Worm (Caenorhabditis elegans): ENCODE data around the gene F14F8.9.

ce11 chrV:16674399-16674798 lies 6.0 kb upstream of the F14F8.9 start:
- TF ChIP-seq fkh-10 (GFP tag; optimal IDR thresholded peaks at IDR 0.05) (no peak), pag-3 (tag; optimal IDR thresholded peaks at IDR 0.05; ENCODE audit: borderline replicate concordance, insufficient read depth) (no peak), lin-15B (tag; optimal IDR thresholded peaks at IDR 0.05) (no peak), pqm-1 (tag; optimal IDR thresholded peaks at IDR 0.05) (no peak), unc-62 (GFP tag; optimal IDR thresholded peaks at IDR 0.05) (no peak), lin-13 (GFP tag; optimal IDR thresholded peaks at IDR 0.05) (no peak), efl-1 (optimal IDR thresholded peaks at IDR 0.05) (no peak), efl-1 (GFP tag; optimal IDR thresholded peaks at IDR 0.05 in 1 of 2) (no peak), dpl-1 (GFP tag; optimal IDR thresholded peaks at IDR 0.05) (no peak)
